Worm (Caenorhabditis elegans) whole organism, L4/young adult: Measurements from ENCODE around the gene C18D11.1.

ENCODE experiments used
- W03F9.2 ChIP-seq: fragments of 150-350 bp; optimal IDR thresholded peaks from 2 replicates; lab custom pipeline; 2014; ENCODE audit warnings: missing biosample characterization, missing genetic modification characterization
- dao-5 ChIP-seq: sonication (generic microtip); optimal IDR thresholded peaks from 2 replicates; lab custom pipeline; 2016; ENCODE audit warnings: missing genotype, missing genetic modification characterization, moderate library complexity, missing compliant biosample characterization
- him-1 ChIP-seq: sonication (generic microtip); optimal IDR thresholded peaks from 2 replicates; lab custom pipeline; 2016; ENCODE audit warnings: missing genotype, missing genetic modification reagents, missing genetic modification characterization, missing compliant biosample characterization

- no peak for TF ChIP-seq him-1 (tag; lab: Kevin White, UChicago)
- no peak for TF ChIP-seq dao-5 (tag; lab: Kevin White, UChicago)
- no peak for TF ChIP-seq W03F9.2 (tag; lab: Kevin White, UChicago)
Measured at ce11 chrIII:11856852-11857251, 40.5 kb downstream of the C18D11.1 start.
